ENCODE assay signal across 1 fruit fly cellular context in the genomic region with DNA sequence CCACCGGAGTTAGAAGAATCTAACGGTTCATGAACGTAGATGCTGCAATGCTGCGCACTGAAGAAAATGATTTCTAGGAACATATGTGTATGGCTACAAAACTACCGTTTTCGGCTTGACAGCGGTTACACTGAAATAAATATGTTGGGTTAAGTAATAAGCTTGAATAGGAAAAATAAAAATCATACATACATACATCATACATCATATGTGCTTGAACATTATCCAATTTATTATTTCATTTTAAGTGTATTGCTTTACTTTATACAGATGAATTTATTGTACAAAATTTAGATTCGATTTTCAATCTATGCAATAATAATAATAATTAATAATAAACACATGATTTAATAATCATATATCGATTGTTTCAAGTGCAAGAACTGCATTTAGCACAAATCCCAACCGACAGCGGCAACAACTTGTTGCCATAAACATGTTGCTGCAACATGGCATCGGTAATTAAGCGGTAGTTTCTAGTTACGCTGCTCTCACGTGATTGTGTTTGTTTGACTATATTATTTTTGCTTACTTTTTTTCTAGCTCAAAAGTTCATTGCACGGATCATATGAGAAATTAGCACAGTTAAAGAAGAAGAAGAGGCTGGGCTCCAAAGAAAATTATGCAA.
TF ChIP-seq lines count a peak whose summit lies in the region.

No protein-coding gene starts in this region.

TF ChIP-seq in whole organism, embryonic, 481 proteins besides CTCF, POLR2A, EP300 and RAD21 (continued from another document and continues in another):
- TF ChIP-seq Dip3 (GFP tag; optimal IDR thresholded peaks at IDR 0.05; lab: Kevin White, UChicago) (no peak), Asciz (GFP tag; optimal IDR thresholded peaks at IDR 0.05; lab: Kevin White, UChicago) (peak; percentile 1), CkIIα-i1 (GFP tag; IDR thresholded peaks at IDR 0.05; lab: Robert Waterston, UW) (no peak), CG7928 (GFP tag; optimal IDR thresholded peaks at IDR 0.05; lab: Kevin White, UChicago) (no peak), CG1024 (GFP tag; IDR thresholded peaks at IDR 0.05; lab: Robert Waterston, UW) (no peak), az2 (GFP tag; optimal IDR thresholded peaks at IDR 0.05; lab: Kevin White, UChicago) (peak; percentile 28), CG6791 (GFP tag; IDR thresholded peaks at IDR 0.05; lab: Robert Waterston, UW; ENCODE audit: partially characterized antibody) (no peak), chm (GFP tag; IDR thresholded peaks at IDR 0.05; lab: Robert Waterston, UW) (no peak), Dll (GFP tag; IDR thresholded peaks at IDR 0.05; lab: Robert Waterston, UW; ENCODE audit: partially characterized antibody) (no peak), pfk (GFP tag; optimal IDR thresholded peaks at IDR 0.05; lab: Kevin White, UChicago) (no peak), pita (GFP tag; optimal IDR thresholded peaks at IDR 0.05; lab: Kevin White, UChicago) (no peak), kni (GFP tag; optimal IDR thresholded peaks at IDR 0.05; lab: Kevin White, UChicago) (no peak), cwo (GFP tag; optimal IDR thresholded peaks at IDR 0.05; lab: Kevin White, UChicago) (peak; percentile 44), CG4854 (GFP tag; optimal IDR thresholded peaks at IDR 0.05; lab: Kevin White, UChicago) (no peak), CG3847 (GFP tag; IDR thresholded peaks at IDR 0.05; lab: Robert Waterston, UW) (no peak), Ets65A (GFP tag; lab: Kevin White, UChicago) (no peak), CG1647 (GFP tag; optimal IDR thresholded peaks at IDR 0.05; lab: Kevin White, UChicago) (no peak), unpg (GFP tag; optimal IDR thresholded peaks at IDR 0.05; lab: Kevin White, UChicago) (peak; percentile 54), CG11504 (tag; optimal IDR thresholded peaks at IDR 0.05; lab: Kevin White, UChicago) (peak; percentile 98), CG16863 (GFP tag; optimal IDR thresholded peaks at IDR 0.05; lab: Kevin White, UChicago) (no peak), CG13296 (GFP tag; optimal IDR thresholded peaks at IDR 0.05; lab: Kevin White, UChicago) (no peak), tgo (GFP tag; IDR thresholded peaks at IDR 0.05; lab: Robert Waterston, UW) (no peak), Hr51 (GFP tag; optimal IDR thresholded peaks at IDR 0.05; lab: Kevin White, UChicago) (peak in 1 of 2 experiments; percentile 19), Tbp (GFP tag; optimal IDR thresholded peaks at IDR 0.05; lab: Kevin White, UChicago) (no peak), Bdp1 (GFP tag; optimal IDR thresholded peaks at IDR 0.05; lab: Kevin White, UChicago) (no peak), Sox100B (GFP tag; optimal IDR thresholded peaks at IDR 0.05; lab: Kevin White, UChicago) (peak; percentile 25), CG6654 (GFP tag; optimal IDR thresholded peaks at IDR 0.05; lab: Kevin White, UChicago) (no peak), disco-r (GFP tag; optimal IDR thresholded peaks at IDR 0.05; lab: Kevin White, UChicago) (no peak), Antp (GFP tag; optimal IDR thresholded peaks at IDR 0.05; lab: Kevin White, UChicago) (no peak), CrebB (tag; optimal IDR thresholded peaks at IDR 0.05; lab: Kevin White, UChicago) (no peak), br (optimal IDR thresholded peaks at IDR 0.05; lab: Kevin White, UChicago) (no peak), odd (GFP tag; optimal IDR thresholded peaks at IDR 0.05; lab: Kevin White, UChicago) (no peak), Dad (GFP tag; optimal IDR thresholded peaks at IDR 0.05; lab: Kevin White, UChicago) (no peak), tna (GFP tag; IDR thresholded peaks at IDR 0.05; lab: Robert Waterston, UW; ENCODE audit: partially characterized antibody) (no peak), fd96Cb (tag; optimal IDR thresholded peaks at IDR 0.05; lab: Kevin White, UChicago) (peak; percentile 31), grau (tag; optimal IDR thresholded peaks at IDR 0.05; lab: Kevin White, UChicago) (peak; percentile 44), dimm (GFP tag; IDR thresholded peaks at IDR 0.05; lab: Robert Waterston, UW) (no peak), ci (GFP tag; IDR thresholded peaks at IDR 0.05; lab: Robert Waterston, UW) (no peak), CG8089 (GFP tag; optimal IDR thresholded peaks at IDR 0.05; lab: Kevin White, UChicago) (no peak), Drgx (GFP tag; IDR thresholded peaks at IDR 0.05; lab: Robert Waterston, UW) (no peak; the same call in 1 of the 2 replicates), Doc2 (GFP tag; IDR thresholded peaks at IDR 0.05; lab: Robert Waterston, UW) (no peak), B-H2 (GFP tag; optimal IDR thresholded peaks at IDR 0.05; lab: Kevin White, UChicago) (no peak), zen2 (GFP tag; IDR thresholded peaks at IDR 0.05; lab: Robert Waterston, UW; ENCODE audit: partially characterized antibody) (no peak), CG12769 (tag; optimal IDR thresholded peaks at IDR 0.05; lab: Kevin White, UChicago) (no peak), Rfx (GFP tag; IDR thresholded peaks at IDR 0.05; lab: Robert Waterston, UW) (no peak), ash1 (GFP tag; optimal IDR thresholded peaks at IDR 0.05; lab: Kevin White, UChicago) (no peak), CG3726 (GFP tag; IDR thresholded peaks at IDR 0.05; lab: Robert Waterston, UW) (no peak), so (GFP tag; IDR thresholded peaks at IDR 0.05; lab: Robert Waterston, UW) (no peak), lab (GFP tag; optimal IDR thresholded peaks at IDR 0.05; lab: Kevin White, UChicago) (no peak), CG4360 (GFP tag; IDR thresholded peaks at IDR 0.05; lab: Robert Waterston, UW) (no peak), CG9932 (GFP tag; IDR thresholded peaks at IDR 0.05; lab: Robert Waterston, UW) (no peak), CG15601 (tag; optimal IDR thresholded peaks at IDR 0.05; lab: Kevin White, UChicago) (peak; percentile 59), psq (GFP tag; optimal IDR thresholded peaks at IDR 0.05; lab: Kevin White, UChicago) (no peak), CG9876 (GFP tag; optimal IDR thresholded peaks at IDR 0.05; lab: Kevin White, UChicago) (no peak), CG1603 (tag; optimal IDR thresholded peaks at IDR 0.05; lab: Kevin White, UChicago) (peak; percentile 36), gcm (GFP tag; optimal IDR thresholded peaks at IDR 0.05; lab: Kevin White, UChicago) (peak; percentile 23), CG32532 (GFP tag; IDR thresholded peaks at IDR 0.05; lab: Robert Waterston, UW) (no peak), nom (GFP tag; optimal IDR thresholded peaks at IDR 0.05; lab: Kevin White, UChicago) (no peak), CG4707 (GFP tag; optimal IDR thresholded peaks at IDR 0.05; lab: Kevin White, UChicago) (no peak), CG4617 (GFP tag; optimal IDR thresholded peaks at IDR 0.05; lab: Kevin White, UChicago; ENCODE audit: borderline replicate concordance) (no peak), Hr39 (optimal IDR thresholded peaks at IDR 0.05; lab: Kevin White, UChicago) (no peak), CG31224 (GFP tag; IDR thresholded peaks at IDR 0.05; lab: Robert Waterston, UW) (no peak), sqz (GFP tag; optimal IDR thresholded peaks at IDR 0.05; lab: Kevin White, UChicago) (no peak), MESR4 (GFP tag; optimal IDR thresholded peaks at IDR 0.05; lab: Kevin White, UChicago) (no peak), cg (GFP tag; optimal IDR thresholded peaks at IDR 0.05; lab: Kevin White, UChicago) (no peak), Awh (GFP tag; IDR thresholded peaks at IDR 0.05; lab: Robert Waterston, UW) (no peak), exex (tag; optimal IDR thresholded peaks at IDR 0.05; lab: Kevin White, UChicago) (no peak), CG12391 (tag; optimal IDR thresholded peaks at IDR 0.05; lab: Kevin White, UChicago) (peak; percentile 51), CG32767 (GFP tag; IDR thresholded peaks at IDR 0.05; lab: Robert Waterston, UW) (no peak), Oli (tag; optimal IDR thresholded peaks at IDR 0.05; lab: Kevin White, UChicago) (peak; percentile 37), CG9727 (GFP tag; optimal IDR thresholded peaks at IDR 0.05; lab: Kevin White, UChicago) (no peak), onecut (GFP tag; IDR thresholded peaks at IDR 0.05; lab: Robert Waterston, UW) (no peak), CG4404 (GFP tag; IDR thresholded peaks at IDR 0.05; lab: Robert Waterston, UW) (no peak), HLHmδ (GFP tag; optimal IDR thresholded peaks at IDR 0.05; lab: Kevin White, UChicago) (no peak), mirr (GFP tag; optimal IDR thresholded peaks at IDR 0.05; lab: Kevin White, UChicago) (no peak), CG17186 (GFP tag; optimal IDR thresholded peaks at IDR 0.05; lab: Kevin White, UChicago) (no peak), Poxn (GFP tag; IDR thresholded peaks at IDR 0.05; lab: Robert Waterston, UW) (no peak), en (GFP tag; optimal IDR thresholded peaks at IDR 0.05; lab: Kevin White, UChicago) (no peak), CG6854 (GFP tag; optimal IDR thresholded peaks at IDR 0.05; lab: Kevin White, UChicago) (no peak), Atf3 (GFP tag; optimal IDR thresholded peaks at IDR 0.05; lab: Kevin White, UChicago) (no peak), eyg (GFP tag; optimal IDR thresholded peaks at IDR 0.05; lab: Kevin White, UChicago) (no peak), Bgb (GFP tag; IDR thresholded peaks at IDR 0.05; lab: Robert Waterston, UW; ENCODE audit: partially characterized antibody) (no peak), sd (tag; optimal IDR thresholded peaks at IDR 0.05; lab: Kevin White, UChicago) (no peak), Fer2 (tag; optimal IDR thresholded peaks at IDR 0.05; lab: Kevin White, UChicago) (no peak), Abd-B (GFP tag; optimal IDR thresholded peaks at IDR 0.05; lab: Kevin White, UChicago) (no peak), Optix (GFP tag; IDR thresholded peaks at IDR 0.05; lab: Robert Waterston, UW) (no peak), CG6175 (GFP tag; IDR thresholded peaks at IDR 0.05; lab: Robert Waterston, UW) (no peak), CG34376 (GFP tag; optimal IDR thresholded peaks at IDR 0.05; lab: Kevin White, UChicago) (no peak), CG31388 (GFP tag; optimal IDR thresholded peaks at IDR 0.05; lab: Kevin White, UChicago) (no peak), CG10959 (GFP tag; IDR thresholded peaks at IDR 0.05; lab: Robert Waterston, UW) (no peak), rib (GFP tag; IDR thresholded peaks at IDR 0.05; lab: Robert Waterston, UW) (no peak), slp2 (GFP tag; optimal IDR thresholded peaks at IDR 0.05; lab: Kevin White, UChicago) (no peak), Atf-2 (GFP tag; optimal IDR thresholded peaks at IDR 0.05; lab: Kevin White, UChicago) (no peak), org-1 (GFP tag; optimal IDR thresholded peaks at IDR 0.05; lab: Kevin White, UChicago) (no peak), CG9437 (GFP tag; optimal IDR thresholded peaks at IDR 0.05; lab: Kevin White, UChicago) (peak; percentile 39), CG8924 (tag; optimal IDR thresholded peaks at IDR 0.05; lab: Kevin White, UChicago) (peak; percentile 36), CG18262 (tag; optimal IDR thresholded peaks at IDR 0.05; lab: Kevin White, UChicago) (peak; percentile 75), CG10431 (GFP tag; optimal IDR thresholded peaks at IDR 0.05; lab: Kevin White, UChicago) (no peak), bbx (GFP tag; IDR thresholded peaks at IDR 0.05; lab: Robert Waterston, UW; ENCODE audit: partially characterized antibody) (no peak), CG10543 (GFP tag; optimal IDR thresholded peaks at IDR 0.05; lab: Kevin White, UChicago) (no peak), CG11695 (GFP tag; IDR thresholded peaks at IDR 0.05; lab: Robert Waterston, UW) (no peak), CG10654 (GFP tag; optimal IDR thresholded peaks at IDR 0.05; lab: Kevin White, UChicago) (no peak), crp (GFP tag; optimal IDR thresholded peaks at IDR 0.05; lab: Kevin White, UChicago) (no peak), lbe (GFP tag; optimal IDR thresholded peaks at IDR 0.05; lab: Kevin White, UChicago) (no peak), ems (GFP tag; optimal IDR thresholded peaks at IDR 0.05; lab: Kevin White, UChicago) (no peak), Blimp-1 (GFP tag; optimal IDR thresholded peaks at IDR 0.05; lab: Kevin White, UChicago) (peak; percentile 74), Med (GFP tag; lab: Kevin White, UChicago) (no peak), CG43689 (GFP tag; IDR thresholded peaks at IDR 0.05; lab: Robert Waterston, UW) (no peak), CG10366 (GFP tag; IDR thresholded peaks at IDR 0.05; lab: Robert Waterston, UW) (no peak), Max (GFP tag; optimal IDR thresholded peaks at IDR 0.05; lab: Kevin White, UChicago) (no peak), NC2β (GFP tag; optimal IDR thresholded peaks at IDR 0.05; lab: Kevin White, UChicago) (no peak), Ssrp (tag; optimal IDR thresholded peaks at IDR 0.05; lab: Kevin White, UChicago) (peak; percentile 53), CG4424 (GFP tag; optimal IDR thresholded peaks at IDR 0.05; lab: Kevin White, UChicago) (peak; percentile 40), HmgZ (tag; optimal IDR thresholded peaks at IDR 0.05; lab: Kevin White, UChicago) (no peak), fru (optimal IDR thresholded peaks at IDR 0.05; lab: Kevin White, UChicago) (no peak), CG2678 (tag; optimal IDR thresholded peaks at IDR 0.05; lab: Kevin White, UChicago) (peak; percentile 32), D (optimal IDR thresholded peaks at IDR 0.05; lab: Kevin White, UChicago) (no peak), D (GFP tag; optimal IDR thresholded peaks at IDR 0.05; lab: Kevin White, UChicago) (peak; percentile 31), Chrac-16 (GFP tag; optimal IDR thresholded peaks at IDR 0.05; lab: Kevin White, UChicago) (peak; percentile 9), sens-2 (GFP tag; IDR thresholded peaks at IDR 0.05; lab: Robert Waterston, UW) (no peak), gcm2 (GFP tag; optimal IDR thresholded peaks at IDR 0.05; lab: Kevin White, UChicago) (no peak), CG4328 (GFP tag; optimal IDR thresholded peaks at IDR 0.05; lab: Kevin White, UChicago) (no peak), Pdp1 (GFP tag; optimal IDR thresholded peaks at IDR 0.05; lab: Kevin White, UChicago) (no peak), CG7786 (GFP tag; optimal IDR thresholded peaks at IDR 0.05; lab: Kevin White, UChicago) (no peak), tll (GFP tag; optimal IDR thresholded peaks at IDR 0.05; lab: Kevin White, UChicago) (no peak), CG30020 (tag; optimal IDR thresholded peaks at IDR 0.05; lab: Kevin White, UChicago) (no peak), pan (optimal IDR thresholded peaks at IDR 0.05; lab: Kevin White, UChicago) (no peak), pan (GFP tag; optimal IDR thresholded peaks at IDR 0.05 in 1 of 2, IDR thresholded peaks at IDR 0.05 in 1 of 2) (no peak), CG18476 (GFP tag; optimal IDR thresholded peaks at IDR 0.05; lab: Kevin White, UChicago) (no peak), CG30403 (GFP tag; optimal IDR thresholded peaks at IDR 0.05; lab: Kevin White, UChicago) (peak; percentile 27), B-H1 (GFP tag; IDR thresholded peaks at IDR 0.05; lab: Robert Waterston, UW) (no peak), corto (GFP tag; optimal IDR thresholded peaks at IDR 0.05; lab: Kevin White, UChicago) (no peak)
